Worm (Caenorhabditis elegans) whole organism, L2 larva: ENCODE data around the gene gpa-10.

Experiments
- C34F6.9 ChIP-seq: fragments of 150-350 bp; optimal IDR thresholded peaks from 2 replicates; lab custom pipeline; 2014; ENCODE audit warnings: missing biosample characterization, missing genetic modification characterization
- F13H6.1 ChIP-seq: sonication (generic microtip); optimal IDR thresholded peaks from 2 replicates; lab custom pipeline; 2016; ENCODE audit warnings: missing genetic modification characterization, missing compliant biosample characterization
- Y55F3AM.14 ChIP-seq: fragments of 200-800 bp; sonication (Bioruptor generic); optimal IDR thresholded peaks from 2 replicates; lab custom pipeline; 2018; ENCODE audit warnings: mild to moderate bottlenecking, missing genetic modification characterization, missing compliant biosample characterization
- ZK546.5 ChIP-seq: sonication (generic microtip); optimal IDR thresholded peaks from 2 replicates; lab custom pipeline; 2017; ENCODE audit warnings: missing biosample characterization, missing genetic modification characterization
- alr-1 ChIP-seq: fragments of 150-350 bp; optimal IDR thresholded peaks from 2 replicates; lab custom pipeline; 2014; ENCODE audit warnings: missing biosample characterization, missing genetic modification characterization
- aly-2 ChIP-seq: fragments of 150-350 bp; optimal IDR thresholded peaks from 2 replicates; lab custom pipeline; 2014; ENCODE audit warnings: missing biosample characterization, missing genetic modification characterization
- ama-1 ChIP-seq: fragments of 150-350 bp; optimal IDR thresholded peaks from 2 replicates; lab custom pipeline; 2018; ENCODE audit warnings: inconsistent platforms
- blmp-1 ChIP-seq: sonication (generic microtip); optimal IDR thresholded peaks from 2 replicates; lab custom pipeline; 2017; ENCODE audit warnings: missing genetic modification characterization, mild to moderate bottlenecking, missing compliant biosample characterization, antibody characterized with exemption, moderate library complexity; ENCODE audit not compliant: insufficient read depth
- ceh-16 ChIP-seq: fragments of 150-350 bp; optimal IDR thresholded peaks from 2 replicates; lab custom pipeline; 2014; ENCODE audit warnings: missing biosample characterization, missing genetic modification characterization
- ceh-82 ChIP-seq: fragments of 150-350 bp; optimal IDR thresholded peaks from 2 replicates; lab custom pipeline; 2014; ENCODE audit warnings: missing biosample characterization, missing genetic modification characterization
- crh-2 ChIP-seq: sonication (generic microtip); optimal IDR thresholded peaks from 2 replicates; lab custom pipeline; 2017; ENCODE audit warnings: missing biosample characterization, missing genetic modification characterization
- dmd-4 ChIP-seq: sonication (generic microtip); optimal IDR thresholded peaks from 2 replicates; lab custom pipeline; 2017; ENCODE audit warnings: missing biosample characterization, missing genetic modification characterization
- egl-27 ChIP-seq: sonication (generic microtip); optimal IDR thresholded peaks from 3 replicates; lab custom pipeline; 2017; ENCODE audit warnings: missing biosample characterization, missing genetic modification reagents, missing genetic modification characterization
- elt-1 ChIP-seq: fragments of 150-350 bp; optimal IDR thresholded peaks from 2 replicates; lab custom pipeline; 2014; ENCODE audit warnings: missing biosample characterization, missing genetic modification characterization
- elt-3 ChIP-seq: sonication (generic microtip); optimal IDR thresholded peaks from 2 replicates; lab custom pipeline; 2017; ENCODE audit warnings: missing biosample characterization, missing genetic modification characterization
- fos-1 ChIP-seq: fragments of 150-350 bp; optimal IDR thresholded peaks from 2 replicates; lab custom pipeline; 2014; ENCODE audit warnings: missing biosample characterization, missing genetic modification characterization
- gmeb-1 ChIP-seq: fragments of 150-350 bp; optimal IDR thresholded peaks from 2 replicates; lab custom pipeline; 2014; ENCODE audit warnings: missing biosample characterization, missing genetic modification characterization
- lin-11 ChIP-seq: fragments of 150-350 bp; sonication (generic microtip); optimal IDR thresholded peaks from 2 replicates; lab custom pipeline; 2014; ENCODE audit warnings: missing biosample characterization, missing genetic modification characterization, inconsistent platforms, mixed read lengths
- lin-13 ChIP-seq: fragments of 150-350 bp; optimal IDR thresholded peaks from 2 replicates; lab custom pipeline; 2014; ENCODE audit warnings: missing biosample characterization, missing genetic modification reagents, missing genetic modification characterization
- lin-39 ChIP-seq: fragments of 150-350 bp; optimal IDR thresholded peaks from 2 replicates; lab custom pipeline; 2014; ENCODE audit warnings: missing biosample characterization, missing genetic modification reagents, missing genetic modification characterization
- lsy-2 ChIP-seq, 2 experiments: fragments of 150-350 bp in 1 of 2; sonication (generic microtip) in 1 of 2; optimal IDR thresholded peaks; 2 replicates each; lab custom pipeline; 2014 to 2017; ENCODE audit warnings: missing biosample characterization in 2 of 2, missing genetic modification characterization in 2 of 2
- mab-5 ChIP-seq: fragments of 150-350 bp; optimal IDR thresholded peaks from 2 replicates; lab custom pipeline; 2014; ENCODE audit warnings: missing biosample characterization, missing genetic modification characterization
- mbf-1 ChIP-seq: sonication (generic microtip); optimal IDR thresholded peaks from 2 replicates; lab custom pipeline; 2017; ENCODE audit warnings: missing biosample characterization, missing genetic modification characterization
- mdl-1 ChIP-seq, 2 experiments: fragments of 150-350 bp in 1 of 2; sonication (generic microtip) in 1 of 2; optimal IDR thresholded peaks; 2 replicates each; lab custom pipeline; 2017; ENCODE audit warnings: missing biosample characterization in 2 of 2, missing genetic modification characterization in 2 of 2
- nhr-10 ChIP-seq: sonication (generic microtip); optimal IDR thresholded peaks from 2 replicates; lab custom pipeline; 2017; ENCODE audit warnings: missing biosample characterization, missing genetic modification characterization
- nhr-11 ChIP-seq: fragments of 150-350 bp; optimal IDR thresholded peaks from 2 replicates; lab custom pipeline; 2014; ENCODE audit warnings: missing biosample characterization, missing genetic modification characterization
- nhr-12 ChIP-seq: fragments of 150-350 bp; optimal IDR thresholded peaks from 2 replicates; lab custom pipeline; 2014; ENCODE audit warnings: missing biosample characterization, missing genetic modification characterization
- nhr-129 ChIP-seq: fragments of 150-350 bp; optimal IDR thresholded peaks from 2 replicates; lab custom pipeline; 2014; ENCODE audit warnings: missing biosample characterization, missing genetic modification characterization
- nhr-21 ChIP-seq: fragments of 150-350 bp; optimal IDR thresholded peaks from 2 replicates; lab custom pipeline; 2014; ENCODE audit warnings: missing biosample characterization, missing genetic modification characterization
- nhr-23 ChIP-seq: fragments of 150-350 bp; optimal IDR thresholded peaks from 2 replicates; lab custom pipeline; 2014; ENCODE audit warnings: missing biosample characterization, missing genetic modification reagents, missing genetic modification characterization
- nhr-237 ChIP-seq: fragments of 150-350 bp; optimal IDR thresholded peaks from 2 replicates; lab custom pipeline; 2014; ENCODE audit warnings: missing biosample characterization, missing genetic modification characterization
- nhr-25 ChIP-seq: fragments of 150-350 bp; sonication (generic microtip); optimal IDR thresholded peaks from 3 replicates; lab custom pipeline; 2014; ENCODE audit warnings: missing biosample characterization, missing genetic modification characterization
- nhr-6 ChIP-seq: fragments of 150-350 bp; optimal IDR thresholded peaks from 2 replicates; lab custom pipeline; 2014; ENCODE audit warnings: missing biosample characterization, missing genetic modification characterization
- nhr-77 ChIP-seq: fragments of 150-350 bp; optimal IDR thresholded peaks from 2 replicates; lab custom pipeline; 2014; ENCODE audit warnings: missing biosample characterization, missing genetic modification characterization
- peb-1 ChIP-seq: fragments of 150-350 bp; optimal IDR thresholded peaks from 2 replicates; lab custom pipeline; 2014; ENCODE audit warnings: missing biosample characterization, missing genetic modification characterization
- sem-4 ChIP-seq: fragments of 150-350 bp; optimal IDR thresholded peaks from 2 replicates; lab custom pipeline; 2014; ENCODE audit warnings: missing biosample characterization, missing genetic modification reagents, missing genetic modification characterization
- skn-1 ChIP-seq: sonication (generic microtip); optimal IDR thresholded peaks from 2 replicates; lab custom pipeline; 2017; ENCODE audit warnings: missing biosample characterization, missing genetic modification characterization
- sma-3 ChIP-seq: sonication (generic microtip); optimal IDR thresholded peaks from 2 replicates; lab custom pipeline; 2016; ENCODE audit warnings: missing genetic modification reagents, missing genetic modification characterization, missing compliant biosample characterization
- sma-9 ChIP-seq, 2 experiments: fragments of 150-350 bp in 1 of 2; sonication (generic microtip) in 1 of 2; optimal IDR thresholded peaks; 2 replicates each; lab custom pipeline; 2014 to 2016; ENCODE audit warnings: missing genetic modification characterization in 2 of 2, mild to moderate bottlenecking in 1 of 2, missing biosample characterization in 1 of 2, missing compliant biosample characterization in 1 of 2, missing genetic modification reagents in 1 of 2, moderate library complexity in 1 of 2
- snpc-4 ChIP-seq: fragments of 150-350 bp; optimal IDR thresholded peaks from 2 replicates; lab custom pipeline; 2014; ENCODE audit warnings: missing biosample characterization, missing genetic modification characterization
- unc-39 ChIP-seq: fragments of 150-350 bp; optimal IDR thresholded peaks from 2 replicates; lab custom pipeline; 2014; ENCODE audit warnings: missing biosample characterization, missing genetic modification characterization
- unc-55 ChIP-seq: fragments of 150-350 bp; sonication (generic microtip); optimal IDR thresholded peaks from 3 replicates; lab custom pipeline; 2014; ENCODE audit warnings: missing biosample characterization, missing genetic modification reagents, missing genetic modification characterization
- unc-62 ChIP-seq: fragments of 150-350 bp; optimal IDR thresholded peaks from 2 replicates; lab custom pipeline; 2014; ENCODE audit warnings: missing biosample characterization, missing genetic modification reagents, missing genetic modification characterization
- zag-1 ChIP-seq: fragments of 150-350 bp; optimal IDR thresholded peaks from 2 replicates; lab custom pipeline; 2014; ENCODE audit warnings: missing biosample characterization, missing genetic modification characterization
- ztf-1 ChIP-seq: fragments of 200-800 bp; sonication (Bioruptor generic); conservative IDR thresholded peaks from 2 replicates; pipeline ENCODE4 v1.3.6; 2022; ENCODE audit warnings: missing genetic modification characterization, missing compliant biosample characterization
- ztf-11 ChIP-seq: sonication (generic microtip); optimal IDR thresholded peaks from 2 replicates; lab custom pipeline; 2017; ENCODE audit warnings: missing biosample characterization, missing genetic modification characterization
- ztf-4 ChIP-seq: fragments of 150-350 bp; optimal IDR thresholded peaks from 2 replicates; lab custom pipeline; 2014; ENCODE audit warnings: missing biosample characterization, missing genetic modification characterization

Gene gpa-10

ce11 chrV:6879490-6879889 lies 24.9 kb upstream of the gpa-10 start:
- TF ChIP-seq crh-2 (tag; lab: Kevin White, UChicago) = peak; percentile 21
- peak; percentile 85 for TF ChIP-seq unc-55
- peak; percentile 82 for TF ChIP-seq C34F6.9
- no peak for TF ChIP-seq nhr-23 (tag; lab: Kevin White, UChicago)
- peak; percentile 59 for TF ChIP-seq lin-11 (tag; lab: Kevin White, UChicago)
- TF ChIP-seq ZK546.5 = no peak
- peak; percentile 55 for TF ChIP-seq lin-13
- peak; percentile 34 for TF ChIP-seq snpc-4 (tag; lab: Kevin White, UChicago)
- TF ChIP-seq unc-62 (GFP tag; lab: Kevin White, UChicago) = no peak
- no peak for TF ChIP-seq skn-1
- TF ChIP-seq mbf-1 (tag; lab: Kevin White, UChicago) = no peak
- peak; percentile 75 for TF ChIP-seq zag-1
- no peak for TF ChIP-seq ama-1 (lab: Kevin White, UChicago)
- TF ChIP-seq nhr-129 (tag; lab: Kevin White, UChicago) = peak; percentile 89
- TF ChIP-seq nhr-77 = no peak
- peak; percentile 50 for TF ChIP-seq ceh-16 (tag; lab: Kevin White, UChicago)
- peak; percentile 38 for TF ChIP-seq blmp-1 (tag; lab: Kevin White, UChicago)
- peak; percentile 7 for TF ChIP-seq ztf-11
- TF ChIP-seq ztf-1 (GFP tag; lab: Robert Waterston, UW) = no peak
- peak; percentile 48 for TF ChIP-seq lin-39
- no peak for TF ChIP-seq nhr-11 (tag; lab: Kevin White, UChicago)
- TF ChIP-seq mab-5 = peak; percentile 62
- peak; percentile 56 for TF ChIP-seq unc-39 (tag; lab: Kevin White, UChicago)
- TF ChIP-seq mdl-1 (tag; optimal IDR thresholded peaks at IDR 0.05; lab: Kevin White, UChicago) = peak; percentile 51 to 61
- TF ChIP-seq nhr-25 = peak; percentile 56
- peak; percentile 67 for TF ChIP-seq fos-1 (tag; lab: Kevin White, UChicago)
- no peak for TF ChIP-seq elt-1
- no peak for TF ChIP-seq elt-3 (tag; lab: Kevin White, UChicago)
- no peak for TF ChIP-seq nhr-237
- no peak for TF ChIP-seq dmd-4 (tag; lab: Kevin White, UChicago)
- TF ChIP-seq sma-3 (GFP tag; lab: Kevin White, UChicago) = peak; percentile 34
- no peak for TF ChIP-seq nhr-12 (tag; lab: Kevin White, UChicago)
- TF ChIP-seq sma-9 (GFP tag; optimal IDR thresholded peaks at IDR 0.05; lab: Kevin White, UChicago) = peak; percentile 76
- TF ChIP-seq sma-9 (tag; optimal IDR thresholded peaks at IDR 0.05; lab: Kevin White, UChicago) = no peak
- peak; percentile 11 for TF ChIP-seq gmeb-1
- TF ChIP-seq F13H6.1 (tag; lab: Kevin White, UChicago) = peak; percentile 95
- peak; percentile 67 for TF ChIP-seq ceh-82 (tag; lab: Kevin White, UChicago)
- TF ChIP-seq egl-27 (tag; lab: Kevin White, UChicago) = peak; percentile 64
- TF ChIP-seq nhr-10 (tag; lab: Kevin White, UChicago) = peak; percentile 0
- TF ChIP-seq nhr-6 (tag; lab: Kevin White, UChicago) = peak; percentile 12
- TF ChIP-seq ztf-4 (tag; lab: Kevin White, UChicago) = peak; percentile 36
- TF ChIP-seq sem-4 (tag; lab: Kevin White, UChicago) = peak; percentile 61
- TF ChIP-seq nhr-21 (tag; lab: Kevin White, UChicago) = peak; percentile 26
- peak; percentile 30 for TF ChIP-seq Y55F3AM.14
- peak; percentile 61 to 67 for TF ChIP-seq lsy-2 (tag; optimal IDR thresholded peaks at IDR 0.05; lab: Kevin White, UChicago)
- TF ChIP-seq aly-2 (tag; lab: Kevin White, UChicago) = no peak

ce11 chrV:6878559-6878958 lies 23.9 kb upstream of the gpa-10 start:
- TF ChIP-seq lsy-2 (tag; optimal IDR thresholded peaks at IDR 0.05; lab: Kevin White, UChicago) (no peak), elt-1 (no peak), nhr-10 (tag; lab: Kevin White, UChicago) (no peak), crh-2 (tag; lab: Kevin White, UChicago) (no peak), fos-1 (tag; lab: Kevin White, UChicago) (no peak), unc-62 (GFP tag; lab: Kevin White, UChicago) (no peak), sem-4 (tag; lab: Kevin White, UChicago) (no peak), snpc-4 (tag; lab: Kevin White, UChicago) (no peak), F13H6.1 (tag; lab: Kevin White, UChicago) (no peak), sma-9 (GFP tag; optimal IDR thresholded peaks at IDR 0.05; lab: Kevin White, UChicago) (no peak), sma-9 (tag; optimal IDR thresholded peaks at IDR 0.05; lab: Kevin White, UChicago) (no peak), nhr-25 (no peak), mdl-1 (tag; optimal IDR thresholded peaks at IDR 0.05; lab: Kevin White, UChicago) (no peak), unc-39 (tag; lab: Kevin White, UChicago) (no peak), lin-11 (tag; lab: Kevin White, UChicago) (no peak), alr-1 (tag; lab: Kevin White, UChicago) (no peak), peb-1 (no peak), C34F6.9 (no peak), skn-1 (no peak), ztf-11 (no peak), ZK546.5 (no peak)
